Worm (Caenorhabditis elegans) whole organism, late embryonic: ENCODE results near the gene clec-63.

ENCODE experiments used
- Y22D7AL.16 ChIP-seq: sonication (generic microtip); optimal IDR thresholded peaks from 2 replicates; lab custom pipeline; 2016; ENCODE audit warnings: missing genetic modification characterization, missing compliant biosample characterization
- ceh-19 ChIP-seq: fragments of 200-800 bp; sonication (Bioruptor generic); optimal IDR thresholded peaks from 2 replicates; lab custom pipeline; 2018; ENCODE audit warnings: mild to moderate bottlenecking, missing genetic modification characterization, missing compliant biosample characterization
- ceh-2 ChIP-seq: sonication (generic microtip); optimal IDR thresholded peaks from 2 replicates; lab custom pipeline; 2016; ENCODE audit warnings: missing genotype, missing genetic modification characterization, missing compliant biosample characterization
- ceh-22 ChIP-seq: sonication (generic microtip); optimal IDR thresholded peaks from 2 replicates; lab custom pipeline; 2017; ENCODE audit warnings: missing biosample characterization, missing genetic modification characterization
- ceh-31 ChIP-seq: sonication (generic microtip); optimal IDR thresholded peaks from 2 replicates; lab custom pipeline; 2016; ENCODE audit warnings: missing genetic modification characterization, missing compliant biosample characterization
- ceh-45 ChIP-seq: fragments of 200-800 bp; sonication (Bioruptor generic); IDR thresholded peaks from 2 replicates; pipeline ENCODE4 v1.3.6; 2022; ENCODE audit warnings: missing genetic modification reagents, missing genetic modification characterization, missing compliant biosample characterization
- ceh-6 ChIP-seq: fragments of 200-800 bp; sonication (Bioruptor generic); optimal IDR thresholded peaks from 2 replicates; lab custom pipeline; 2018; ENCODE audit warnings: mild to moderate bottlenecking, missing genetic modification characterization, missing compliant biosample characterization
- ceh-9 ChIP-seq: sonication (generic microtip); optimal IDR thresholded peaks from 2 replicates; lab custom pipeline; 2016; ENCODE audit warnings: mild to moderate bottlenecking, missing genetic modification characterization, inconsistent platforms, missing compliant biosample characterization
- che-1 ChIP-seq: sonication (generic microtip); optimal IDR thresholded peaks from 2 replicates; lab custom pipeline; 2016; ENCODE audit warnings: mild to moderate bottlenecking, missing genetic modification characterization, missing compliant biosample characterization
- elt-2 ChIP-seq: sonication (generic microtip); optimal IDR thresholded peaks from 2 replicates; lab custom pipeline; 2016; ENCODE audit warnings: missing genetic modification reagents, missing genetic modification characterization, missing compliant biosample characterization
- elt-4 ChIP-seq: sonication (generic microtip); optimal IDR thresholded peaks from 2 replicates; lab custom pipeline; 2016; ENCODE audit warnings: missing genetic modification characterization, missing compliant biosample characterization
- fax-1 ChIP-seq: sonication (generic microtip); optimal IDR thresholded peaks from 2 replicates; lab custom pipeline; 2016; ENCODE audit warnings: missing genotype, missing genetic modification characterization, missing compliant biosample characterization
- fkh-6 ChIP-seq: sonication (generic microtip); optimal IDR thresholded peaks from 2 replicates; lab custom pipeline; 2016; ENCODE audit warnings: missing genetic modification characterization, missing compliant biosample characterization
- gmeb-2 ChIP-seq: sonication (generic microtip); optimal IDR thresholded peaks from 2 replicates; lab custom pipeline; 2016; ENCODE audit warnings: missing genetic modification characterization, inconsistent platforms, missing compliant biosample characterization
- hlh-13 ChIP-seq: fragments of 200-800 bp; sonication (Bioruptor generic); optimal IDR thresholded peaks from 2 replicates; lab custom pipeline; 2018; ENCODE audit warnings: mild to moderate bottlenecking, missing genetic modification characterization, missing compliant biosample characterization
- hlh-15 ChIP-seq: sonication (generic microtip); optimal IDR thresholded peaks from 2 replicates; lab custom pipeline; 2016; ENCODE audit warnings: missing genetic modification characterization, missing compliant biosample characterization
- hlh-30 ChIP-seq: sonication (generic microtip); optimal IDR thresholded peaks from 2 replicates; lab custom pipeline; 2017; ENCODE audit warnings: antibody characterized with exemption, missing genetic modification characterization, missing compliant biosample characterization; ENCODE audit not compliant: insufficient read depth
- hlh-8 ChIP-seq: sonication (generic microtip); optimal IDR thresholded peaks from 2 replicates; lab custom pipeline; 2016; ENCODE audit warnings: missing genotype, missing genetic modification characterization, missing compliant biosample characterization
- lim-6 ChIP-seq: sonication (generic microtip); optimal IDR thresholded peaks from 2 replicates; lab custom pipeline; 2016; ENCODE audit warnings: missing genetic modification characterization, missing compliant biosample characterization
- lin-11 ChIP-seq: fragments of 200-800 bp; sonication (Bioruptor generic); optimal IDR thresholded peaks from 2 replicates; lab custom pipeline; 2018; ENCODE audit warnings: mild to moderate bottlenecking, missing genetic modification characterization, missing compliant biosample characterization
- nhr-11 ChIP-seq: fragments of 150-350 bp; optimal IDR thresholded peaks from 2 replicates; lab custom pipeline; 2014; ENCODE audit warnings: missing biosample characterization, missing genetic modification characterization
- odd-2 ChIP-seq: sonication (generic microtip); optimal IDR thresholded peaks from 2 replicates; lab custom pipeline; 2017; ENCODE audit warnings: antibody characterized with exemption, mild to moderate bottlenecking, missing genetic modification characterization, missing compliant biosample characterization
- pag-3 ChIP-seq: sonication (generic microtip); optimal IDR thresholded peaks from 2 replicates; lab custom pipeline; 2016; ENCODE audit warnings: missing compliant biosample characterization, missing genetic modification characterization, borderline replicate concordance
- pat-9 ChIP-seq: fragments of 200-800 bp; sonication (Bioruptor generic); optimal IDR thresholded peaks from 2 replicates; lab custom pipeline; 2018; ENCODE audit warnings: mild to moderate bottlenecking, missing genetic modification characterization, moderate library complexity, missing compliant biosample characterization
- pax-1 ChIP-seq: fragments of 150-350 bp; optimal IDR thresholded peaks from 2 replicates; lab custom pipeline; 2014; ENCODE audit warnings: missing biosample characterization, missing genetic modification characterization
- pha-2 ChIP-seq: sonication (generic microtip); optimal IDR thresholded peaks from 2 replicates; lab custom pipeline; 2017; ENCODE audit warnings: mild to moderate bottlenecking, missing genetic modification characterization, missing compliant biosample characterization
- pha-4 ChIP-seq: fragments of 150-350 bp; optimal IDR thresholded peaks from 2 replicates; lab custom pipeline; 2018; ENCODE audit warnings: missing biosample characterization, missing genetic modification reagents, missing genetic modification characterization
- pros-1 ChIP-seq: fragments of 150-350 bp; optimal IDR thresholded peaks from 2 replicates; lab custom pipeline; 2014; ENCODE audit warnings: missing biosample characterization, missing genetic modification reagents, missing genetic modification characterization
- ref-2 ChIP-seq: sonication (generic microtip); optimal IDR thresholded peaks from 2 replicates; lab custom pipeline; 2016; ENCODE audit warnings: missing genetic modification characterization, missing compliant biosample characterization
- rnt-1 ChIP-seq: sonication (generic microtip); optimal IDR thresholded peaks from 2 replicates; lab custom pipeline; 2016; ENCODE audit warnings: missing genetic modification characterization, missing compliant biosample characterization
- sox-2 ChIP-seq: fragments of 200-800 bp; sonication (Bioruptor generic); IDR thresholded peaks from 2 replicates; pipeline ENCODE4 v1.3.6; 2022; ENCODE audit warnings: missing genetic modification reagents, missing genetic modification characterization, missing compliant biosample characterization
- syd-9 ChIP-seq: sonication (generic microtip); optimal IDR thresholded peaks from 2 replicates; lab custom pipeline; 2016; ENCODE audit warnings: mild to moderate bottlenecking, missing genetic modification characterization, moderate library complexity, missing compliant biosample characterization
- tbx-2 ChIP-seq: sonication (generic microtip); optimal IDR thresholded peaks from 2 replicates; lab custom pipeline; 2016; ENCODE audit warnings: missing genetic modification characterization, missing compliant biosample characterization
- unc-86 ChIP-seq: sonication (generic microtip); optimal IDR thresholded peaks from 2 replicates; lab custom pipeline; 2016; ENCODE audit warnings: missing genetic modification characterization, missing compliant biosample characterization
- zip-5 ChIP-seq: sonication (generic microtip); optimal IDR thresholded peaks from 2 replicates; lab custom pipeline; 2016; ENCODE audit warnings: missing genetic modification characterization, missing compliant biosample characterization

clec-63 gene

ce11 chrII:12923225-12923624, 27.8 kb downstream of the clec-63 start:
- TF ChIP-seq ceh-45 (GFP tag; lab: Robert Waterston, UW): no peak

ce11 chrII:12925551-12925950, 30.1 kb downstream of the clec-63 start, which contains the start of gene F58G1.8:
Gene F58G1.8, minus strand, starts transcription at chrII:12925651.
- TF ChIP-seq ceh-31: no peak
- no peak for TF ChIP-seq pat-9 (tag; lab: Kevin White, UChicago)
- no peak for TF ChIP-seq hlh-30 (tag; lab: Kevin White, UChicago)
- TF ChIP-seq fax-1 (tag; lab: Kevin White, UChicago): no peak
- no peak for TF ChIP-seq ceh-9 (tag; lab: Kevin White, UChicago)
- no peak for TF ChIP-seq elt-4 (tag; lab: Kevin White, UChicago)
- no peak for TF ChIP-seq ceh-19 (GFP tag; lab: Kevin White, UChicago)
- no peak for TF ChIP-seq pros-1 (tag; lab: Kevin White, UChicago)
- TF ChIP-seq zip-5 (tag; lab: Kevin White, UChicago): no peak
- TF ChIP-seq pag-3 (tag; lab: Kevin White, UChicago): no peak
- TF ChIP-seq rnt-1 (tag; lab: Kevin White, UChicago): no peak
- TF ChIP-seq che-1 (tag; lab: Kevin White, UChicago): no peak
- no peak for TF ChIP-seq elt-2 (tag; lab: Kevin White, UChicago)
- no peak for TF ChIP-seq pha-2 (tag; lab: Kevin White, UChicago)
- TF ChIP-seq fkh-6 (tag; lab: Kevin White, UChicago): no peak
- TF ChIP-seq pax-1 (tag; lab: Kevin White, UChicago): no peak
- no peak for TF ChIP-seq ref-2
- no peak for TF ChIP-seq ceh-6 (GFP tag; lab: Kevin White, UChicago)

ce11 chrII:12928241-12928640, 32.8 kb downstream of the clec-63 start, which contains the start of gene F58G1.3:
Gene F58G1.3, minus strand, starts transcription at chrII:12928341.
- no peak for TF ChIP-seq Y22D7AL.16 (tag; lab: Kevin White, UChicago)
- no peak for TF ChIP-seq odd-2
- TF ChIP-seq lim-6 (tag; lab: Kevin White, UChicago): no peak
- no peak for TF ChIP-seq hlh-15 (tag; lab: Kevin White, UChicago)

- no peak for TF ChIP-seq pag-3 (tag; lab: Kevin White, UChicago)
- TF ChIP-seq syd-9 (tag; lab: Kevin White, UChicago): no peak
- no peak for TF ChIP-seq pat-9 (tag; lab: Kevin White, UChicago)
- no peak for TF ChIP-seq ceh-45 (GFP tag; lab: Robert Waterston, UW)
- TF ChIP-seq Y22D7AL.16 (tag; lab: Kevin White, UChicago): no peak
- TF ChIP-seq ceh-2 (tag; lab: Kevin White, UChicago): no peak
- TF ChIP-seq pax-1 (tag; lab: Kevin White, UChicago): no peak
- TF ChIP-seq lim-6 (tag; lab: Kevin White, UChicago): no peak
- no peak for TF ChIP-seq gmeb-2 (tag; lab: Kevin White, UChicago)
- no peak for TF ChIP-seq hlh-13 (GFP tag; lab: Kevin White, UChicago)
- TF ChIP-seq hlh-8 (tag; lab: Kevin White, UChicago): no peak
- TF ChIP-seq pha-4 (tag; lab: Kevin White, UChicago): no peak
- TF ChIP-seq ceh-9 (tag; lab: Kevin White, UChicago): no peak
- no peak for TF ChIP-seq che-1 (tag; lab: Kevin White, UChicago)
- TF ChIP-seq sox-2 (GFP tag; lab: Robert Waterston, UW): no peak
- TF ChIP-seq ceh-22 (tag; lab: Kevin White, UChicago): no peak
- TF ChIP-seq lin-11 (tag; lab: Kevin White, UChicago): no peak
- no peak for TF ChIP-seq fax-1 (tag; lab: Kevin White, UChicago)
- TF ChIP-seq hlh-30 (tag; lab: Kevin White, UChicago): no peak
Measured at ce11 chrII:12930138-12930537, 34.7 kb downstream of the clec-63 start.

ce11 chrII:12931456-12931923, 36.1 kb downstream of the clec-63 start, which contains the start of gene dct-18:
Gene dct-18, plus strand, starts transcription at chrII:12931873.
- no peak for TF ChIP-seq hlh-30 (tag; lab: Kevin White, UChicago)
- TF ChIP-seq che-1 (tag; lab: Kevin White, UChicago): no peak
- no peak for TF ChIP-seq tbx-2 (tag; lab: Kevin White, UChicago)
- no peak for TF ChIP-seq unc-86
- TF ChIP-seq lin-11 (tag; lab: Kevin White, UChicago): no peak
- TF ChIP-seq elt-2 (tag; lab: Kevin White, UChicago): peak; percentile 94
- no peak for TF ChIP-seq nhr-11
- TF ChIP-seq, all 69 proteins: peak for 1
